Fruit fly (Drosophila melanogaster): Measurements from ENCODE around the gene SoxN.

SoxN gene

dm6 chr2L:8834806-8835483 lies 9.5 kb downstream of the SoxN start:
- no peak for TF ChIP-seq CG8478 (optimal IDR thresholded peaks at IDR 0.05)
- TF ChIP-seq CTCF (optimal IDR thresholded peaks at IDR 0.05) = no peak

dm6 chr2L:8839193-8839592 lies 13.7 kb downstream of the SoxN start:
- no peak for TF ChIP-seq CG8478 (optimal IDR thresholded peaks at IDR 0.05)
- no peak for TF ChIP-seq CTCF (optimal IDR thresholded peaks at IDR 0.05)

dm6 chr2L:8840717-8841116 lies 15.3 kb downstream of the SoxN start:
- TF ChIP-seq CG8478 (optimal IDR thresholded peaks at IDR 0.05) (no peak), CTCF (optimal IDR thresholded peaks at IDR 0.05) (no peak)

- TF ChIP-seq CTCF (optimal IDR thresholded peaks at IDR 0.05) (no peak), CG8478 (optimal IDR thresholded peaks at IDR 0.05) (no peak)
Observed at dm6 chr2L:8841490-8842261, 16.2 kb downstream of the SoxN start.

dm6 chr2L:8842262-8842561 lies 16.8 kb downstream of the SoxN start:
- no peak for TF ChIP-seq CG8478 (optimal IDR thresholded peaks at IDR 0.05)
- no peak for TF ChIP-seq CTCF (optimal IDR thresholded peaks at IDR 0.05)

- TF ChIP-seq CTCF (optimal IDR thresholded peaks at IDR 0.05) (no peak), CG8478 (optimal IDR thresholded peaks at IDR 0.05) (no peak)
Observed at dm6 chr2L:8843593-8843992, 18.1 kb downstream of the SoxN start.

dm6 chr2L:8844693-8845092 lies 19.2 kb downstream of the SoxN start:
- TF ChIP-seq CG8478 (optimal IDR thresholded peaks at IDR 0.05) (no peak), CTCF (optimal IDR thresholded peaks at IDR 0.05) (no peak)

DNA sequence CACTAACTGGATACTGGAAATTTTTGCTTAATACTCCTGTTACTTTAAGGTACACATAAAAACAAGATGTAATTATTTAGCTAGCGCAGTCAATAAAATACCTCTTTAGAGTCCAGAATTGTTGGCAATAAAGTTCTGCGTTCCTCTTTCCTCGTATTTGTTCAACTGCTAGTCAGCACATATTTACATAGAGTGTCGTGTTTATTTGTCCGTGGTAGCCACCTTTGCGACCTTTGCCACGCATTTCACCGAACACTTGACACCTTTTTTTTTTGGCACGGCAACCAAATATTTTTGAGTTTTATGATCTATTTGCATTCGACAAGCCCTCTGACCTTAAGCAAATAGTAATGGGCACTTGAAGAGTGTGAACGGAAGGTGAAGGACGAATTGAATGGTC lies 20.5 kb downstream of the SoxN start:
- no peak for TF ChIP-seq CTCF (optimal IDR thresholded peaks at IDR 0.05)
- no peak for TF ChIP-seq CG8478 (optimal IDR thresholded peaks at IDR 0.05)

DNA sequence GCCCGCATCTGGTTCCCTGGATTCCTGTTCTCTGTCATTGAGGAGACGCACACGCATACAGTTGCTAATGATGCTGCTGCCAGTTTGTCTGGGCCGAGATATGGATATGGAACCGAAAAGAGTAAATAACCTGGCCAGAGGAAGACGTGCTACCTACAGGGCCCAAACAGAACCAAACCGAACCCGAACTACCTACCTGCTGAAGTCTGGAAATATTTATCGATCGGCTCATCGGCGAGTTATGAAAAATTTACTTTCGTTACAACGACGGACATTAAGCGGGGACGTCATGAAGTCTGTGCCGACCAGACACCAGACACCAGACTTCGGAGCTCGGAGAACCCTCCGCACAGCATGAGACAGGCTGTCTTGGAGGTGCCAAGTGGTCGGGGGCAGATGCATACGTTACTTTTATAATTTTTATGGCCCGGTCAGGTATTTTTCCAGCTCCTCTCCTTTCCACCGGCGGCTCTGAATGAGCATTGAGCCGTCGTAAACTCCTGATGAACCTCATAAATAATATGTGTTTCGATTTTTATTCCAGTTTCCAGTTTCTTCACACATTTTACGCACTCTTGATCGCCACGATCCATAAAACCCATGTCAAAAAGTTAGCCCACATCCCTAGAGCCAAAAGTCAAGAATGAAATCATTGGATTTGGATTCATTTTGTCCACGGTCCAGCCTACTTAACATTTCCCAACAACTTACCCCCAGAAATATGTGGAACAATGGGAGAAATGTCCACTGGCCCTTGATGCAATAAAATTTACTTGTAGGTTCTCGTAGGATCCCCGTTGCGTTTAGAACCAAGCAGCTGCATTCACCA lies 21.5 kb downstream of the SoxN start:
- TF ChIP-seq CTCF (optimal IDR thresholded peaks at IDR 0.05) = no peak
- no peak for TF ChIP-seq CG8478 (optimal IDR thresholded peaks at IDR 0.05)

- TF ChIP-seq CG8478 (optimal IDR thresholded peaks at IDR 0.05) = no peak
- no peak for TF ChIP-seq CTCF (optimal IDR thresholded peaks at IDR 0.05)
Observed at dm6 chr2L:8849170-8849569, 23.7 kb downstream of the SoxN start.

DNA sequence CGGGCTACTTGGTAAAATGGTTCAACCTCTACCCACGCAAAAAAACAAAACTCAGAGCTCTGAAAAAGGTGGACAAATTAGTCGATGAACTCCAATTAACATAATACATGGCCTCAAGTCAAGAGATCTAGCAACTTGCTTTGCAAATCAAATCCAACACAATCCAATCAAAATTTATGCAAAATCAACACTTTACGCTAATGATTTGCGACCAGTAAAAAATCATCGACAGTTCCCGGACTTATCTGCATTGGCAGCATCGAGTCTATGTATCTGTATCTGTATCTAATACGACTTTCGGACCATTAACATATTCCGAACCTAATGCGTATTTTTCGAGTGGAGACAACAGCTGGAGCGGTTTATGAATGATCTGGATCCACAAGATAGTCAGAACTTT lies 25.6 kb downstream of the SoxN start:
- TF ChIP-seq CG8478 (optimal IDR thresholded peaks at IDR 0.05) = no peak
- TF ChIP-seq CTCF (optimal IDR thresholded peaks at IDR 0.05) = no peak

dm6 chr2L:8852235-8852634 lies 26.8 kb downstream of the SoxN start:
- TF ChIP-seq CG8478 (optimal IDR thresholded peaks at IDR 0.05) = no peak
- no peak for TF ChIP-seq CTCF (optimal IDR thresholded peaks at IDR 0.05)

- TF ChIP-seq CTCF (optimal IDR thresholded peaks at IDR 0.05) = no peak
- TF ChIP-seq CG8478 (optimal IDR thresholded peaks at IDR 0.05) = no peak
Observed at dm6 chr2L:8855482-8855881, 30.0 kb downstream of the SoxN start.

DNA sequence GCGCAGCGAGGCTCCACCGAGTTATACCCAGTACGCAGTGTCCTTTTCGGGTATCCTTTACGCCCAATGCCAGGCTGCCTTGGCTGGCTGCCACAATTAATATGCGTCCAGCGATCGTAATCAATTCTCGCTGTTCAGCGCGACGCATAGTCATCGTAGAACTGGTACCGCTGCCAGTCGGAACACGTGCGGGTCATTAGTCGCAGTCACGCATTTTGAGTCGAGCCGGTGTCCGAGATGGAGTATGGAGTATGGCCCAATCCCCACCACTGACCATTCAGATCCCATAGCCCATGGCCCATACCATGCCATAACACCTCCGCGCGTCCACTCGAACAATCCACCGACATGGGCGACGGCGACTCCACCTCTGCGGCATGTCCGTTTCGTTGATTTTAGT lies 32.3 kb downstream of the SoxN start:
- TF ChIP-seq CTCF (optimal IDR thresholded peaks at IDR 0.05) (no peak), CG8478 (optimal IDR thresholded peaks at IDR 0.05) (no peak)

DNA sequence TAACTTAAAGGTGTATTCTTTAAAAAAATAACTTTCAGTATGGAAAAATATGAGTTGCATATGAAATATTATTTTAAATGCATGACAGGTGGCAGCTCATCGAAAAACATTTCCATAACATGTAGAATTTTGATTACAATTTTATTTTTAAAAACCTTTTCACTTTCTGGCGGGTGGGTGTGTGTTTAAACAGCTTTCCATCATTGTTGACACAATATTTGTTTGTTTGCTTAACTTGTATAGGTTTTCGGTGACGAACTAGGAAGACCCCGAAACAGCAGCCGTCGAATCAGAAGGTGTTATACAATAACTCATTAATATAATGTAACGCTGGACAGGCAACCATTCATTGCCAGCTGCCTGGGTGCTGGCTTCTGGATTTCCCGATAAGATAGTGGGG lies 34.4 kb downstream of the SoxN start:
- TF ChIP-seq CTCF (optimal IDR thresholded peaks at IDR 0.05) (no peak), CG8478 (optimal IDR thresholded peaks at IDR 0.05) (no peak)

- TF ChIP-seq CTCF (optimal IDR thresholded peaks at IDR 0.05) = no peak
- no peak for TF ChIP-seq CG8478 (optimal IDR thresholded peaks at IDR 0.05)
Observed at dm6 chr2L:8860767-8861166, 35.3 kb downstream of the SoxN start.

All from S2 (cell line).